Worm (Caenorhabditis elegans): ENCODE measurements around the gene cpz-2.

- TF ChIP-seq unc-42 (tag; optimal IDR thresholded peaks at IDR 0.05) = no peak
- TF ChIP-seq eyg-1 (tag; optimal IDR thresholded peaks at IDR 0.05) = no peak
- no peak for TF ChIP-seq C08G9.2 (tag; optimal IDR thresholded peaks at IDR 0.05)
- no peak for TF ChIP-seq pqm-1 (tag; optimal IDR thresholded peaks at IDR 0.05)
- no peak for TF ChIP-seq ama-1 (optimal IDR thresholded peaks at IDR 0.05)
- TF ChIP-seq dve-1 (tag; optimal IDR thresholded peaks at IDR 0.05) = no peak
- no peak for TF ChIP-seq rnt-1 (tag; optimal IDR thresholded peaks at IDR 0.05)
- no peak for TF ChIP-seq tbx-2 (tag; optimal IDR thresholded peaks at IDR 0.05)
- no peak for TF ChIP-seq fkh-10 (GFP tag; optimal IDR thresholded peaks at IDR 0.05)
- TF ChIP-seq K09A11.1 (tag; optimal IDR thresholded peaks at IDR 0.05; ENCODE audit: insufficient read depth) = no peak
- no peak for TF ChIP-seq pha-4 (tag; optimal IDR thresholded peaks at IDR 0.05)
- no peak for TF ChIP-seq dmd-4 (tag; optimal IDR thresholded peaks at IDR 0.05; ENCODE audit: borderline replicate concordance)
- TF ChIP-seq sox-2 (GFP tag; IDR thresholded peaks at IDR 0.05) = no peak
- TF ChIP-seq nfya-1 (tag; optimal IDR thresholded peaks at IDR 0.05) = no peak
These were observed 42.6 kb downstream of the cpz-2 start, which contains the start of gene srv-10 for ce11 chrV:13423608-13424007.

Measured in whole organism, late embryonic.